Worm (Caenorhabditis elegans) whole organism, early embryonic: Measurements from ENCODE around the gene C47E8.3.

ENCODE experiments used
- B0310.2 ChIP-seq: sonication (generic microtip); optimal IDR thresholded peaks from 2 replicates; lab custom pipeline; 2016; ENCODE audit warnings: mild to moderate bottlenecking, missing genetic modification characterization, missing compliant biosample characterization
- F13C5.2 ChIP-seq: sonication (generic microtip); optimal IDR thresholded peaks from 2 replicates; lab custom pipeline; 2017; ENCODE audit warnings: mild to moderate bottlenecking, missing genetic modification characterization, inconsistent platforms, missing compliant biosample characterization
- aly-1 ChIP-seq: sonication (generic microtip); optimal IDR thresholded peaks from 2 replicates; lab custom pipeline; 2016; ENCODE audit warnings: missing genetic modification characterization, missing compliant biosample characterization
- ama-1 ChIP-seq: fragments of 150-350 bp; optimal IDR thresholded peaks from 2 replicates; lab custom pipeline; 2014
- ceh-13 ChIP-seq: fragments of 200-800 bp; sonication (Bioruptor generic); optimal IDR thresholded peaks from 2 replicates; lab custom pipeline; 2018; ENCODE audit warnings: mild to moderate bottlenecking, missing genetic modification characterization, missing compliant biosample characterization
- ceh-36 ChIP-seq: sonication (generic microtip); optimal IDR thresholded peaks from 2 replicates; lab custom pipeline; 2016; ENCODE audit warnings: missing genetic modification characterization, inconsistent platforms, missing compliant biosample characterization
- ets-7 ChIP-seq: sonication (generic microtip); optimal IDR thresholded peaks from 2 replicates; lab custom pipeline; 2016; ENCODE audit warnings: missing genotype, missing genetic modification characterization, missing compliant biosample characterization
- flt-1 ChIP-seq: fragments of 200-800 bp; sonication (Bioruptor generic); IDR thresholded peaks from 2 replicates; pipeline ENCODE4 v1.3.6; 2022; ENCODE audit warnings: missing genetic modification characterization, missing compliant biosample characterization
- hmg-4 ChIP-seq: fragments of 200-800 bp; sonication (Bioruptor generic); optimal IDR thresholded peaks from 2 replicates; lab custom pipeline; 2018; ENCODE audit warnings: mild to moderate bottlenecking, missing genetic modification characterization, missing compliant biosample characterization
- hnd-1 ChIP-seq: sonication (generic microtip); optimal IDR thresholded peaks from 2 replicates; lab custom pipeline; 2016; ENCODE audit warnings: missing genetic modification characterization, missing compliant biosample characterization
- pes-1 ChIP-seq: fragments of 200-800 bp; sonication (Bioruptor generic); IDR thresholded peaks from 2 replicates; pipeline ENCODE4 v1.3.6; 2022; ENCODE audit warnings: missing genetic modification reagents, missing genetic modification characterization, missing compliant biosample characterization
- scrt-1 ChIP-seq: fragments of 200-800 bp; sonication (Bioruptor generic); IDR thresholded peaks from 2 replicates; pipeline ENCODE4 v1.3.6; 2022; ENCODE audit warnings: missing genetic modification characterization, missing compliant biosample characterization
- sea-1 ChIP-seq: fragments of 200-800 bp; sonication (Bioruptor generic); conservative IDR thresholded peaks from 2 replicates; pipeline ENCODE4 v1.3.6; 2022; ENCODE audit warnings: missing genetic modification characterization, missing compliant biosample characterization
- tbx-11 ChIP-seq: fragments of 200-800 bp; sonication (Bioruptor generic); IDR thresholded peaks from 2 replicates; pipeline ENCODE4 v1.3.6; 2022; ENCODE audit warnings: missing genetic modification characterization, missing compliant biosample characterization
- tbx-37 ChIP-seq: fragments of 200-800 bp; sonication (Bioruptor generic); conservative IDR thresholded peaks from 2 replicates; pipeline ENCODE4 v1.3.6; 2022; ENCODE audit warnings: missing genetic modification reagents, missing genetic modification characterization, missing compliant biosample characterization
- tra-4 ChIP-seq: sonication (generic microtip); optimal IDR thresholded peaks from 2 replicates; lab custom pipeline; 2017; ENCODE audit warnings: missing genetic modification characterization, missing compliant biosample characterization

The C47E8.3 gene

ce11 chrV:14725409-14725808 is 45.3 kb downstream of the C47E8.3 start:
- no peak for TF ChIP-seq sea-1 (GFP tag; lab: Robert Waterston, UW)

- TF ChIP-seq tbx-37 (GFP tag; lab: Robert Waterston, UW) (no peak), aly-1 (tag; lab: Kevin White, UChicago) (no peak), flt-1 (no peak), hmg-4 (no peak), pes-1 (GFP tag; lab: Robert Waterston, UW) (no peak), ama-1 (lab: Kevin White, UChicago) (no peak), ceh-36 (no peak), sea-1 (GFP tag; lab: Robert Waterston, UW) (no peak), hnd-1 (no peak), ceh-13 (GFP tag; lab: Kevin White, UChicago) (no peak), scrt-1 (no peak), ets-7 (tag; lab: Kevin White, UChicago) (no peak)
These were observed 46.5 kb downstream of the C47E8.3 start, which contains the start of gene Y50E8A.1 for ce11 chrV:14726596-14726995. Gene Y50E8A.1 (plus strand): TSS chrV:14726896.

DNA sequence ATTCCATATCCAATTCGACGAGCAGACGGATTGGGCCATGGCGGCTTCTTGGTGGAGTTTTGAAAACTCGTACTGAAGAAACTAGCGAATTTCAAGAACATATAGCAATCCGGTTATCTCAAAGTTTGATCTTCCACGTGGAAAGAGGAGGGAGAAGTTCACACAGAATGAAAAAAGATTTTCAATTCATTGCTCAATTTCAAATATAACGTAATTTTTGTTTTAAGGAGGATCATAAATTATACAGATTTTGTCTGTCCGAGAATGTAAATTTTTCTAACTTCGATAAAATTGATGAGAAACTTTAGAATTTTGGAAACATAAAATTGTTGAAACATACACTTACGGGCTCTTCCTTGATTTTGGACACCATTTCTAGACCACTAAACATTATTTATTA is 48.6 kb downstream of the C47E8.3 start, which contains the start of gene Y50E8A.2:
Gene Y50E8A.2 (minus strand): TSS at position 101 of the 400 bp plus-strand sequence.
- TF ChIP-seq ama-1 (lab: Kevin White, UChicago): no peak
- TF ChIP-seq hnd-1: no peak
- no peak for TF ChIP-seq B0310.2 (tag; lab: Kevin White, UChicago)
- TF ChIP-seq ets-7 (tag; lab: Kevin White, UChicago): no peak
- no peak for TF ChIP-seq flt-1
- TF ChIP-seq sea-1 (GFP tag; lab: Robert Waterston, UW): no peak
- no peak for TF ChIP-seq pes-1 (GFP tag; lab: Robert Waterston, UW)
- no peak for TF ChIP-seq ceh-36
- no peak for TF ChIP-seq tbx-11
- TF ChIP-seq tra-4 (tag; lab: Kevin White, UChicago): no peak
- no peak for TF ChIP-seq hmg-4
- no peak for TF ChIP-seq tbx-37 (GFP tag; lab: Robert Waterston, UW)
- TF ChIP-seq aly-1 (tag; lab: Kevin White, UChicago): no peak
- no peak for TF ChIP-seq ceh-13 (GFP tag; lab: Kevin White, UChicago)
- no peak for TF ChIP-seq F13C5.2 (tag; lab: Kevin White, UChicago)

DNA sequence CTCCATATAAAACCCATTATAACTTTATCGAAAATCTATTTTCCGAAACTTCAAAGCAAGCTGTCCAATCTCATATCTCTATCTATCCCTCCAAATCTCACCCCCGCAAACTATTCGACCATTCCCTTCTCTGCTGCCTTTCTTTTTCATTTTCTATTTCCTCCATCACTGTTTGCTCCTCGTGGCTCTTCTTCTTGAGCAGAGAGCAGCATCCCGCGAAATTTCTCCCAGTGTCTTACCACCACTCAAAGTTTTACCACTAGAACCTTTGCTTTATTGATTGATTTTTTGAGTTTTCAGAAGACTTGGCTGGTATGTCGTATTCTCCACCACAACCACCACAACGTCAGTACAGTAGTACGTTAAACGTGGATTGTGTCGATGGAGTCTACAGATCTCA is 49.2 kb downstream of the C47E8.3 start, which contains the start of gene oig-3:
Gene oig-3 (plus strand): TSS at position 301 of the 400 bp plus-strand sequence.
- no peak for TF ChIP-seq ceh-13 (GFP tag; lab: Kevin White, UChicago)
- TF ChIP-seq tra-4 (tag; lab: Kevin White, UChicago): no peak
- no peak for TF ChIP-seq ceh-36
- no peak for TF ChIP-seq F13C5.2 (tag; lab: Kevin White, UChicago)
- no peak for TF ChIP-seq flt-1
- TF ChIP-seq pes-1 (GFP tag; lab: Robert Waterston, UW): no peak
- no peak for TF ChIP-seq tbx-37 (GFP tag; lab: Robert Waterston, UW)
- no peak for TF ChIP-seq ets-7 (tag; lab: Kevin White, UChicago)
- no peak for TF ChIP-seq aly-1 (tag; lab: Kevin White, UChicago)
- no peak for TF ChIP-seq B0310.2 (tag; lab: Kevin White, UChicago)
